Fruit fly (Drosophila melanogaster) whole organism, embryonic: Measurements from ENCODE around the gene nop5.

Source experiments
- Antp ChIP-seq: fragments of 200-800 bp; sonication (Bioruptor generic); optimal IDR thresholded peaks from 3 replicates; lab custom pipeline; 2016; ENCODE audit warnings: missing biosample characterization, missing genetic modification characterization
- CG10147 ChIP-seq: fragments of 200-800 bp; sonication (Bioruptor generic); optimal IDR thresholded peaks from 2 replicates; lab custom pipeline; 2019; ENCODE audit warnings: missing biosample characterization, mild to moderate bottlenecking, missing genetic modification characterization, moderate library complexity
- CG10274 ChIP-seq: fragments of 200-800 bp; sonication (Bioruptor generic); optimal IDR thresholded peaks from 3 replicates; lab custom pipeline; 2017; ENCODE audit warnings: missing biosample characterization, mild to moderate bottlenecking, missing genetic modification characterization
- CG10321 ChIP-seq: fragments of 200-800 bp; sonication (Bioruptor generic); IDR thresholded peaks from 2 replicates; pipeline ENCODE4 v1.3.6; 2022; ENCODE audit warnings: missing biosample characterization, missing genetic modification characterization
- CG10565 ChIP-seq: fragments of 200-800 bp; sonication (Bioruptor generic); optimal IDR thresholded peaks from 3 replicates; lab custom pipeline; 2016; ENCODE audit warnings: missing biosample characterization, mild to moderate bottlenecking, missing genetic modification characterization
- CG12104 ChIP-seq: fragments of 200-800 bp; sonication (Bioruptor generic); optimal IDR thresholded peaks from 3 replicates; lab custom pipeline; 2016; ENCODE audit warnings: missing biosample characterization, missing genetic modification characterization
- CG12219 ChIP-seq: fragments of 200-800 bp; sonication (Bioruptor generic); optimal IDR thresholded peaks from 3 replicates; lab custom pipeline; 2018; ENCODE audit warnings: missing biosample characterization, mild to moderate bottlenecking, missing genetic modification characterization
- CG1529 ChIP-seq: fragments of 200-800 bp; sonication (Bioruptor generic); optimal IDR thresholded peaks from 3 replicates; lab custom pipeline; 2018; ENCODE audit warnings: missing biosample characterization, missing genetic modification characterization
- CG15696 ChIP-seq: fragments of 200-800 bp; sonication (Bioruptor generic); optimal IDR thresholded peaks from 2 replicates; lab custom pipeline; 2019; ENCODE audit warnings: missing biosample characterization, mild to moderate bottlenecking, missing genetic modification characterization, moderate library complexity
- CG18619 ChIP-seq: fragments of 200-800 bp; sonication (Bioruptor generic); optimal IDR thresholded peaks from 3 replicates; lab custom pipeline; 2017; ENCODE audit warnings: missing biosample characterization, mild to moderate bottlenecking, missing genetic modification characterization
- CG2116 ChIP-seq: fragments of 200-800 bp; sonication (Bioruptor generic); optimal IDR thresholded peaks from 3 replicates; lab custom pipeline; 2018; ENCODE audit warnings: missing biosample characterization, mild to moderate bottlenecking, missing genetic modification characterization
- CG31365 ChIP-seq: fragments of 200-800 bp; sonication (Bioruptor generic); optimal IDR thresholded peaks from 2 replicates; lab custom pipeline; 2018; ENCODE audit warnings: missing biosample characterization, mild to moderate bottlenecking, missing genetic modification characterization
- CG31388 ChIP-seq: fragments of 200-800 bp; sonication (Bioruptor generic); optimal IDR thresholded peaks from 2 replicates; lab custom pipeline; 2016; ENCODE audit warnings: missing biosample characterization, missing genetic modification characterization
- CG4404 ChIP-seq: fragments of 200-800 bp; sonication (Bioruptor generic); IDR thresholded peaks from 2 replicates; pipeline ENCODE4 v1.3.6; 2022; ENCODE audit warnings: missing biosample characterization, missing genetic modification characterization
- CG4424 ChIP-seq: fragments of 200-800 bp; sonication (Bioruptor generic); optimal IDR thresholded peaks from 3 replicates; lab custom pipeline; 2016; ENCODE audit warnings: missing biosample characterization, missing genetic modification characterization
- CG7786 ChIP-seq: fragments of 200-800 bp; sonication (Bioruptor generic); optimal IDR thresholded peaks from 2 replicates; lab custom pipeline; 2016; ENCODE audit warnings: missing biosample characterization, missing genetic modification characterization
- Deaf1 ChIP-seq: fragments of 200-800 bp; optimal IDR thresholded peaks from 3 replicates; lab custom pipeline; 2019; ENCODE audit warnings: missing biosample characterization, mild to moderate bottlenecking, missing genetic modification characterization, moderate library complexity
- Dek ChIP-seq: fragments of 200-800 bp; sonication (Bioruptor generic); optimal IDR thresholded peaks from 3 replicates; lab custom pipeline; 2019; ENCODE audit warnings: missing biosample characterization, mild to moderate bottlenecking, missing genetic modification characterization, moderate library complexity
- Elba2 ChIP-seq: fragments of 200-800 bp; sonication (Bioruptor generic); optimal IDR thresholded peaks from 3 replicates; lab custom pipeline; 2016; ENCODE audit warnings: missing biosample characterization, missing genetic modification characterization
- Fer3 ChIP-seq: fragments of 200-800 bp; sonication (Bioruptor generic); optimal IDR thresholded peaks from 2 replicates; lab custom pipeline; 2018; ENCODE audit warnings: missing biosample characterization, mild to moderate bottlenecking, missing genetic modification characterization, moderate library complexity
- GATAe ChIP-seq: fragments of 200-800 bp; sonication (Bioruptor generic); conservative IDR thresholded peaks from 2 replicates; pipeline ENCODE4 v1.3.6; 2022; ENCODE audit warnings: missing biosample characterization, missing genetic modification characterization
- Gsc ChIP-seq: fragments of 200-800 bp; sonication (Bioruptor generic); IDR thresholded peaks from 2 replicates; pipeline ENCODE4 v1.3.6; 2022; ENCODE audit warnings: missing biosample characterization, missing genetic modification characterization
- HLH4C ChIP-seq: fragments of 200-800 bp; sonication (Bioruptor generic); IDR thresholded peaks from 3 replicates; pipeline ENCODE4 v1.3.6; 2022; ENCODE audit warnings: missing biosample characterization, missing genetic modification characterization; ENCODE audit not compliant: partially characterized antibody
- Hey ChIP-seq: fragments of 200-800 bp; sonication (Bioruptor generic); optimal IDR thresholded peaks from 3 replicates; lab custom pipeline; 2018; ENCODE audit warnings: missing biosample characterization, mild to moderate bottlenecking, missing genetic modification characterization
- Lhr ChIP-seq: fragments of 200-800 bp; sonication (Bioruptor generic); optimal IDR thresholded peaks from 3 replicates; lab custom pipeline; 2017; ENCODE audit warnings: mild to moderate bottlenecking, missing biosample characterization, missing genetic modification reagents, missing genetic modification characterization
- Lpt ChIP-seq: fragments of >200 bp; optimal IDR thresholded peaks from 2 replicates; lab custom pipeline; 2018; ENCODE audit warnings: missing biosample characterization, missing genetic modification characterization
- Myb ChIP-seq: fragments of 200-800 bp; sonication (Bioruptor generic); optimal IDR thresholded peaks from 2 replicates; lab custom pipeline; 2016; ENCODE audit warnings: missing biosample characterization, missing genetic modification characterization
- NC2α ChIP-seq: fragments of 200-800 bp; sonication (Bioruptor generic); optimal IDR thresholded peaks from 2 replicates; lab custom pipeline; 2016; ENCODE audit warnings: missing biosample characterization, missing genetic modification characterization
- YL-1 ChIP-seq: fragments of 200-800 bp; sonication (Bioruptor generic); optimal IDR thresholded peaks from 3 replicates; lab custom pipeline; 2017; ENCODE audit warnings: missing biosample characterization, mild to moderate bottlenecking, missing genetic modification characterization
- ab ChIP-seq: fragments of 200-800 bp; sonication (Bioruptor generic); optimal IDR thresholded peaks from 2 replicates; lab custom pipeline; 2016; ENCODE audit warnings: missing biosample characterization, missing genetic modification characterization
- cad ChIP-seq: fragments of >200 bp; optimal IDR thresholded peaks from 2 replicates; lab custom pipeline; 2017; ENCODE audit warnings: missing biosample characterization, missing genetic modification characterization
- dan ChIP-seq: fragments of 200-800 bp; sonication (Bioruptor generic); IDR thresholded peaks from 2 replicates; pipeline ENCODE4 v1.3.6; 2022; ENCODE audit warnings: missing biosample characterization, missing genetic modification characterization
- dati ChIP-seq: fragments of 200-800 bp; sonication (Bioruptor generic); IDR thresholded peaks from 2 replicates; pipeline ENCODE4 v1.3.6; 2022; ENCODE audit warnings: missing biosample characterization, missing genetic modification characterization
- dimm ChIP-seq: fragments of 200-800 bp; sonication (Bioruptor generic); IDR thresholded peaks from 2 replicates; pipeline ENCODE4 v1.3.6; 2022; ENCODE audit warnings: missing biosample characterization, missing genetic modification characterization
- exex ChIP-seq: fragments of 200-800 bp; sonication (Bioruptor generic); optimal IDR thresholded peaks from 4 replicates; lab custom pipeline; 2018; ENCODE audit warnings: missing biosample characterization, mild to moderate bottlenecking, missing genetic modification characterization, moderate library complexity
- fu2 ChIP-seq: fragments of 200-800 bp; sonication (Bioruptor generic); optimal IDR thresholded peaks from 2 replicates; lab custom pipeline; 2016; ENCODE audit warnings: missing biosample characterization, missing genetic modification characterization
- hb ChIP-seq: fragments of 200-800 bp; sonication (Bioruptor generic); IDR thresholded peaks from 3 replicates; pipeline ENCODE4 v1.3.6; 2022; ENCODE audit warnings: missing biosample characterization, missing genetic modification characterization; ENCODE audit not compliant: partially characterized antibody
- ind ChIP-seq: fragments of 200-800 bp; sonication (Bioruptor generic); optimal IDR thresholded peaks from 3 replicates; lab custom pipeline; 2016; ENCODE audit warnings: missing biosample characterization, missing genetic modification characterization
- insv ChIP-seq, 2 experiments: fragments of 200-800 bp; sonication (Bioruptor generic); optimal IDR thresholded peaks; 3 replicates each; lab custom pipeline; 2016 to 2018; ENCODE audit warnings: missing biosample characterization in 2 of 2, missing genetic modification characterization in 2 of 2
- jing ChIP-seq: fragments of 200-800 bp; sonication (Bioruptor generic); optimal IDR thresholded peaks from 2 replicates; lab custom pipeline; 2018; ENCODE audit warnings: missing biosample characterization, mild to moderate bottlenecking, missing genetic modification characterization
- ken ChIP-seq: fragments of 200-800 bp; sonication (Bioruptor generic); IDR thresholded peaks from 3 replicates; pipeline ENCODE4 v1.3.6; 2022; ENCODE audit warnings: missing biosample characterization, missing genetic modification characterization
- lov ChIP-seq, 2 experiments: fragments of 200-800 bp in 1 of 2; fragments of >200 bp in 1 of 2; sonication (Bioruptor generic) in 1 of 2; IDR thresholded peaks in 1 of 2; optimal IDR thresholded peaks in 1 of 2; 2 replicates in 1 of 2; 3 replicates in 1 of 2; pipeline versions ENCODE4 v1.3.6 to Lab custom; 2017 to 2022; ENCODE audit warnings: missing biosample characterization in 1 of 2, missing genetic modification characterization in 1 of 2
- phol ChIP-seq: fragments of 200-800 bp; sonication (Bioruptor generic); optimal IDR thresholded peaks from 3 replicates; lab custom pipeline; 2018; ENCODE audit warnings: missing biosample characterization, mild to moderate bottlenecking, missing genetic modification characterization, moderate library complexity
- pita ChIP-seq: fragments of 200-800 bp; sonication (Bioruptor generic); optimal IDR thresholded peaks from 2 replicates; lab custom pipeline; 2017; ENCODE audit warnings: missing biosample characterization, mild to moderate bottlenecking, missing genetic modification characterization
- prd ChIP-seq, 3 experiments: fragments of >200 bp in 2 of 3; fragments of 200-800 bp in 1 of 3; sonication (Bioruptor generic) in 1 of 3; optimal IDR thresholded peaks in 2 of 3; IDR thresholded peaks in 1 of 3; 2 replicates in 2 of 3; 3 replicates in 1 of 3; pipeline versions ENCODE4 v1.3.6 to Lab custom; 2017 to 2022; ENCODE audit warnings: missing biosample characterization in 1 of 3, missing genetic modification characterization in 1 of 3
- sim ChIP-seq: fragments of 200-800 bp; sonication (Bioruptor generic); IDR thresholded peaks from 2 replicates; pipeline ENCODE4 v1.3.6; 2022; ENCODE audit warnings: missing biosample characterization, missing genetic modification characterization
- so ChIP-seq: fragments of 200-800 bp; sonication (Bioruptor generic); IDR thresholded peaks from 3 replicates; pipeline ENCODE4 v1.3.6; 2022; ENCODE audit warnings: missing biosample characterization, missing genetic modification characterization
- sob ChIP-seq: fragments of 200-800 bp; sonication (Bioruptor generic); IDR thresholded peaks from 2 replicates; pipeline ENCODE4 v1.3.6; 2022; ENCODE audit warnings: missing biosample characterization, missing genetic modification characterization
- usp ChIP-seq: fragments of >200 bp; optimal IDR thresholded peaks from 2 replicates; lab custom pipeline; 2017; ENCODE audit warnings: missing biosample characterization, missing genetic modification characterization
- vfl ChIP-seq: fragments of 200-800 bp; sonication (Bioruptor generic); optimal IDR thresholded peaks from 2 replicates; lab custom pipeline; 2016; ENCODE audit warnings: missing biosample characterization, missing genetic modification characterization
- wor ChIP-seq: fragments of 200-800 bp; sonication (Bioruptor generic); IDR thresholded peaks from 2 replicates; pipeline ENCODE4 v1.3.6; 2022; ENCODE audit warnings: missing biosample characterization, missing genetic modification characterization
- yki ChIP-seq: fragments of >200 bp; optimal IDR thresholded peaks from 3 replicates; lab custom pipeline; 2018

nop5 gene

DNA sequence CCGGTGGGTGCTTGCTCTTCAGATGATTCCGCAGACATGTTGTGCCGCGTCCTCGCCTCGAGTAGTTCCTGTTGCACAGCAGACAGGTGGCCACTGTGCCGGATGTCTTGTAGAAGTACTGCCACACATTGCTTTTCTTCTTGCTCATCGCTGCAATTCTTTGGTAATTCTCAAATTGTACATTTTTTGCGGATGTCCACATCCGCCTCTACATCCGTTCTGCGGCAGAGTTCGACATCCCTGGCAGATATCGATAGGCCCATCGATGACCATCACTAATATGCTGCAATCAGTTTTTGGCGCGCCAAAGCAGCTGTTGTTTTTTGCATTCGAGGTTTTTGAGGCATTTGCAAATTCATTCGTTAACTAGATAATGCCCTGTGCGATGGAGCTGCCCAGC, 38.2 kb upstream of the nop5 start, which contains the start of the genes CG13775 and CG3430 (continued):
- TF ChIP-seq CG2116 (GFP tag; lab: Kevin White, UChicago) (peak; percentile 54), vfl (GFP tag; lab: Kevin White, UChicago) (peak; percentile 7), NC2α (GFP tag; lab: Kevin White, UChicago) (peak; percentile 31), CG7786 (GFP tag; lab: Kevin White, UChicago) (peak; percentile 46), CG4404 (GFP tag; lab: Robert Waterston, UW) (no peak), phol (tag; lab: Kevin White, UChicago) (peak; percentile 53), Fer3 (tag; lab: Kevin White, UChicago) (no peak), Elba2 (GFP tag; lab: Kevin White, UChicago) (peak; percentile 51), hb (GFP tag; lab: Robert Waterston, UW) (0 out of 3 replicates have a peak, but pooled peaks have one; percentile 44), so (GFP tag; lab: Robert Waterston, UW) (no peak), Dek (tag; lab: Kevin White, UChicago) (no peak), GATAe (GFP tag; lab: Robert Waterston, UW) (no peak), CG15696 (tag; lab: Kevin White, UChicago) (peak; percentile 0), yki (lab: Kevin White, UChicago) (no peak), wor (no peak), fu2 (GFP tag; lab: Kevin White, UChicago) (no peak), ab (GFP tag; lab: Kevin White, UChicago) (no peak), CG4424 (GFP tag; lab: Kevin White, UChicago) (peak; percentile 37), Hey (tag; lab: Kevin White, UChicago) (no peak), usp (no peak), Deaf1 (tag; lab: Kevin White, UChicago) (no peak), Gsc (no peak), CG10147 (no peak), insv (GFP tag; optimal IDR thresholded peaks at IDR 0.05; lab: Kevin White, UChicago) (peak in 1 of 2 experiments; percentile 7), sim (GFP tag; lab: Robert Waterston, UW) (no peak), YL-1 (GFP tag; lab: Kevin White, UChicago) (peak; percentile 32), dati (no peak), prd (optimal IDR thresholded peaks at IDR 0.05; lab: Kevin White, UChicago) (no peak), prd (GFP tag; IDR thresholded peaks at IDR 0.05; lab: Robert Waterston, UW) (no peak), CG12219 (no peak), Myb (GFP tag; lab: Kevin White, UChicago) (peak; percentile 41), ken (0 out of 3 replicates have a peak, but pooled peaks have one; percentile 32), HLH4C (GFP tag; lab: Robert Waterston, UW) (peak; percentile 63), Lpt (GFP tag; lab: Kevin White, UChicago) (no peak), CG31388 (GFP tag; lab: Kevin White, UChicago) (no peak), Antp (GFP tag; lab: Kevin White, UChicago) (peak; percentile 62), jing (GFP tag; lab: Kevin White, UChicago) (no peak), lov (optimal IDR thresholded peaks at IDR 0.05; lab: Kevin White, UChicago) (no peak), lov (GFP tag; IDR thresholded peaks at IDR 0.05; lab: Robert Waterston, UW) (no peak), sob (0 out of 2 replicates have a peak, but pooled peaks have one; percentile 45), CG18619 (GFP tag; lab: Kevin White, UChicago) (no peak), dimm (GFP tag; lab: Robert Waterston, UW) (no peak), cad (no peak), CG31365 (no peak), CG10565 (no peak), CG12104 (GFP tag; lab: Kevin White, UChicago) (no peak), CG1529 (GFP tag; lab: Kevin White, UChicago) (no peak), dan (GFP tag; lab: Robert Waterston, UW) (no peak), Lhr (GFP tag; lab: Kevin White, UChicago) (no peak), exex (no peak), pita (GFP tag; lab: Kevin White, UChicago) (no peak), CG10321 (GFP tag; lab: Robert Waterston, UW) (no peak), CG10274 (no peak), ind (GFP tag; lab: Kevin White, UChicago) (no peak)
